Fruit fly (Drosophila melanogaster) Kc167 (cell line): ENCODE data around the gene CG13712.

ENCODE experiments used
- Sin3A ChIP-seq: fragments of >200 bp; optimal IDR thresholded peaks from 2 replicates; lab custom pipeline; 2018; ENCODE audit warnings: missing external identifiers
- h ChIP-seq: fragments of >200 bp; optimal IDR thresholded peaks from 3 replicates; lab custom pipeline; 2018; ENCODE audit warnings: missing external identifiers
- insv ChIP-seq: fragments of >200 bp; optimal IDR thresholded peaks from 3 replicates; lab custom pipeline; 2018; ENCODE audit warnings: missing external identifiers
- psq ChIP-seq: fragments of >200 bp; optimal IDR thresholded peaks from 2 replicates; lab custom pipeline; 2017; ENCODE audit warnings: missing external identifiers
- ttk ChIP-seq: sonication (Bioruptor generic); optimal IDR thresholded peaks from 2 replicates; lab custom pipeline; 2017; ENCODE audit warnings: missing external identifiers

DNA sequence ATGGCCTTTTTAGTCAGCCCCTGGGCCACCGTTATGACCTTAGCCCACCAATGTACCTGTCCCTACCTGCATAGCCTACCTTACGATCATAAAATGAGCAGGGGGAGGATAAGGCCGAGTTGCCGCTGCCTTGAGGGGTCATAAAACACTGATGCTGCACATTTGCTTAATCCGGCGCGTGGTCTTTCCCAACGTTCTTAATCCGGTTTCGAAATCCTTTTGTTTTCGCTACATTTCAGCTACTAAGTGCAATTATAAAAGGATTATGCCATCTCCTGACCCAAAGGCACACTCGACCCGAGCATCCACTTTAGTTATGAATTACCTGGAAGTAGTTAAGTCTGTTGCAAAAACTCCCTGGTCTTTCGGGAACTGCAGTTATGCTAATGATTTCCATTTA lies 13.3 kb downstream of the CG13712 start:
- TF ChIP-seq ttk (lab: Kevin White, UChicago) = no peak
- TF ChIP-seq h (lab: Kevin White, UChicago) = no peak
- TF ChIP-seq psq = no peak
- no peak for TF ChIP-seq insv (lab: Kevin White, UChicago)
- TF ChIP-seq Sin3A (lab: Kevin White, UChicago) = no peak
